Worm (Caenorhabditis elegans): ENCODE measurements around the gene srb-6.

DNA sequence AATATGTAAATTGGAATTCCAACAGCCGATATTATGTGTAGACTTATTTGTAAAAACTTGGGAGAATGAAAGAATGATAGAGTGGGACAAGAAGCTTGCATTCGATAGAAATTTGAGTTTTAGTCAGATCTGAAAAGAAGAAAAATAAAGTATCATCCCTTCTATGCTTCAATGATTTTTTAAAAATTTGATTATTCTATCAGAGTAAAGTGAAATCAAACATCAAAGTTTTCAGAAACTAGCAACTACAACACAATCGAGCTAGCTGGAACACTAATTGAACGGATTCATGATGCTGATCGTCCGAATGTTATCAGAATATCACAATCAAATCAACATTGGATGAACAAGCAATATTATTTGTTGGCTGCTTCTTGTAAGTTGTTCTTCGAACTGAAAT is 32.3 kb downstream of the srb-6 start, which contains the start of gene srh-135:
- TF ChIP-seq tbx-7 (tag; optimal IDR thresholded peaks at IDR 0.05) (no peak), pag-3 (tag; optimal IDR thresholded peaks at IDR 0.05; ENCODE audit: borderline replicate concordance) (no peak), sox-4 (tag; optimal IDR thresholded peaks at IDR 0.05) (no peak)
